Worm (Caenorhabditis elegans): ENCODE results near the gene srh-41.

- TF ChIP-seq alr-1 (tag; optimal IDR thresholded peaks at IDR 0.05), result no peak
- no peak for TF ChIP-seq nhr-25 (tag; optimal IDR thresholded peaks at IDR 0.05)
- TF ChIP-seq Y55F3AM.14 (GFP tag; optimal IDR thresholded peaks at IDR 0.05), result no peak
- TF ChIP-seq ztf-4 (tag; optimal IDR thresholded peaks at IDR 0.05), result no peak
- peak; percentile 59 for TF ChIP-seq skn-1 (tag; optimal IDR thresholded peaks at IDR 0.05)
- no peak for TF ChIP-seq R02D3.7 (tag; optimal IDR thresholded peaks at IDR 0.05)
- no peak for TF ChIP-seq snpc-4 (tag; optimal IDR thresholded peaks at IDR 0.05)
- TF ChIP-seq fos-1 (tag; optimal IDR thresholded peaks at IDR 0.05), result peak; percentile 24
- TF ChIP-seq lin-11 (tag; optimal IDR thresholded peaks at IDR 0.05), result no peak
These were observed 3.7 kb upstream of the srh-41 start for ce11 chrII:14290846-14291245.
